Fruit fly (Drosophila melanogaster) whole organism, prepupa: ENCODE measurements around the gene csw.

Source experiments
- Blimp-1 ChIP-seq: fragments of 200-800 bp; sonication (Bioruptor generic); optimal IDR thresholded peaks from 3 replicates; lab custom pipeline; 2017; ENCODE audit warnings: missing biosample characterization, missing genetic modification characterization, mild to moderate bottlenecking, moderate library complexity, missing genetic modification reagents
- CG10669 ChIP-seq: fragments of 200-800 bp; sonication (Bioruptor generic); optimal IDR thresholded peaks from 3 replicates; lab custom pipeline; 2018; ENCODE audit warnings: missing biosample characterization, mild to moderate bottlenecking, missing genetic modification characterization, moderate library complexity
- CG11294 ChIP-seq: fragments of 200-800 bp; sonication (Bioruptor generic); IDR thresholded peaks from 2 replicates; pipeline ENCODE4 v1.3.6; 2022; ENCODE audit warnings: missing biosample characterization, missing genetic modification characterization
- CG11762 ChIP-seq: fragments of 200-800 bp; sonication (Bioruptor generic); optimal IDR thresholded peaks from 3 replicates; lab custom pipeline; 2016; ENCODE audit warnings: missing biosample characterization, missing genetic modification characterization; ENCODE audit not compliant: insufficient read depth
- CG11902 ChIP-seq: fragments of 200-800 bp; sonication (Bioruptor generic); optimal IDR thresholded peaks from 3 replicates; lab custom pipeline; 2016; ENCODE audit warnings: missing biosample characterization, missing genetic modification characterization
- CG15336 ChIP-seq: fragments of 200-800 bp; sonication (Bioruptor generic); IDR thresholded peaks from 2 replicates; pipeline ENCODE4 v1.3.6; 2022; ENCODE audit warnings: missing biosample characterization, missing genetic modification characterization
- CG1621 ChIP-seq: fragments of 200-800 bp; sonication (Bioruptor generic); optimal IDR thresholded peaks from 3 replicates; lab custom pipeline; 2018; ENCODE audit warnings: missing biosample characterization, mild to moderate bottlenecking, missing genetic modification characterization
- CG3032 ChIP-seq: fragments of 200-800 bp; optimal IDR thresholded peaks from 2 replicates; lab custom pipeline; 2019; ENCODE audit warnings: missing biosample characterization, mild to moderate bottlenecking, missing genetic modification characterization, moderate library complexity
- CG31627 ChIP-seq: fragments of 200-800 bp; sonication (Bioruptor generic); optimal IDR thresholded peaks from 3 replicates; lab custom pipeline; 2016; ENCODE audit warnings: missing biosample characterization, missing genetic modification characterization
- CG32006 ChIP-seq: fragments of 200-800 bp; sonication (Bioruptor generic); optimal IDR thresholded peaks from 3 replicates; lab custom pipeline; 2017; ENCODE audit warnings: missing biosample characterization, mild to moderate bottlenecking, missing genetic modification characterization
- CG34406 ChIP-seq: fragments of 200-800 bp; sonication (Bioruptor generic); optimal IDR thresholded peaks from 3 replicates; lab custom pipeline; 2016; ENCODE audit warnings: missing biosample characterization, missing genetic modification characterization
- CG3919 ChIP-seq: fragments of 200-800 bp; sonication (Bioruptor generic); optimal IDR thresholded peaks from 3 replicates; lab custom pipeline; 2016; ENCODE audit warnings: missing biosample characterization, missing genetic modification characterization
- CG4318 ChIP-seq: fragments of 200-800 bp; sonication (Bioruptor generic); optimal IDR thresholded peaks from 3 replicates; lab custom pipeline; 2017; ENCODE audit warnings: missing biosample characterization, mild to moderate bottlenecking, missing genetic modification characterization
- CG6792 ChIP-seq: fragments of 200-800 bp; sonication (Bioruptor generic); optimal IDR thresholded peaks from 3 replicates; lab custom pipeline; 2016; ENCODE audit warnings: missing biosample characterization, missing genetic modification characterization
- CG6808 ChIP-seq: fragments of 200-800 bp; sonication (Bioruptor generic); optimal IDR thresholded peaks from 3 replicates; lab custom pipeline; 2017; ENCODE audit warnings: missing biosample characterization, missing genetic modification characterization, mild to moderate bottlenecking, moderate library complexity, missing genetic modification reagents
- CG6854 ChIP-seq: fragments of 200-800 bp; sonication (Bioruptor generic); optimal IDR thresholded peaks from 2 replicates; lab custom pipeline; 2017; ENCODE audit warnings: missing biosample characterization, mild to moderate bottlenecking, missing genetic modification characterization
- CG7368 ChIP-seq: fragments of 200-800 bp; sonication (Bioruptor generic); optimal IDR thresholded peaks from 3 replicates; lab custom pipeline; 2016; ENCODE audit warnings: missing biosample characterization, missing genetic modification characterization
- CG8119 ChIP-seq: fragments of 200-800 bp; sonication (Bioruptor generic); IDR thresholded peaks from 3 replicates; pipeline ENCODE4 v1.3.6; 2022; ENCODE audit warnings: missing biosample characterization, missing genetic modification characterization
- CG8319 ChIP-seq: fragments of 200-800 bp; sonication (Bioruptor generic); optimal IDR thresholded peaks from 3 replicates; lab custom pipeline; 2016; ENCODE audit warnings: missing biosample characterization, missing genetic modification characterization
- CG9139 ChIP-seq: fragments of 200-800 bp; sonication (Bioruptor generic); optimal IDR thresholded peaks from 3 replicates; lab custom pipeline; 2017; ENCODE audit warnings: missing biosample characterization, mild to moderate bottlenecking, missing genetic modification characterization
- Eip75B ChIP-seq: fragments of 200-800 bp; sonication (Bioruptor generic); optimal IDR thresholded peaks from 3 replicates; lab custom pipeline; 2016; ENCODE audit warnings: missing biosample characterization, missing genetic modification characterization
- Eip78C ChIP-seq: fragments of 200-800 bp; sonication (Bioruptor generic); peaks from one replicate; lab custom pipeline; 2016; ENCODE audit warnings: missing biosample characterization, missing genetic modification characterization
- Ets21C ChIP-seq: fragments of 200-800 bp; sonication (Bioruptor generic); optimal IDR thresholded peaks from 3 replicates; lab custom pipeline; 2016; ENCODE audit warnings: missing biosample characterization, missing genetic modification characterization
- Hr38 ChIP-seq: sonication (Bioruptor generic); optimal IDR thresholded peaks from 2 replicates; lab custom pipeline; 2016; ENCODE audit warnings: missing biosample characterization, missing genetic modification characterization
- Hr39 ChIP-seq: fragments of 200-800 bp; sonication (Bioruptor generic); optimal IDR thresholded peaks from 2 replicates; lab custom pipeline; 2016; ENCODE audit warnings: missing biosample characterization, missing genetic modification characterization
- Hr4 ChIP-seq: fragments of 200-800 bp; sonication (Bioruptor generic); optimal IDR thresholded peaks from 3 replicates; lab custom pipeline; 2016; ENCODE audit warnings: missing biosample characterization, missing genetic modification characterization
- Met ChIP-seq: fragments of 200-800 bp; sonication (Bioruptor generic); optimal IDR thresholded peaks from 3 replicates; lab custom pipeline; 2016; ENCODE audit warnings: missing biosample characterization, missing genetic modification characterization
- OdsH ChIP-seq: fragments of 200-800 bp; sonication (Bioruptor generic); optimal IDR thresholded peaks from 3 replicates; lab custom pipeline; 2016; ENCODE audit warnings: missing biosample characterization, missing genetic modification characterization
- Smox ChIP-seq: fragments of 200-800 bp; sonication (Bioruptor generic); optimal IDR thresholded peaks from 3 replicates; lab custom pipeline; 2016; ENCODE audit warnings: missing biosample characterization, missing genetic modification characterization
- Sox102F ChIP-seq: fragments of 200-800 bp; sonication (Bioruptor generic); optimal IDR thresholded peaks from 2 replicates; lab custom pipeline; 2016; ENCODE audit warnings: missing biosample characterization, mild to moderate bottlenecking, missing genetic modification characterization
- Sox14 ChIP-seq: fragments of 200-800 bp; sonication (Bioruptor generic); optimal IDR thresholded peaks from 3 replicates; lab custom pipeline; 2016; ENCODE audit warnings: missing biosample characterization, missing genetic modification characterization
- acj6 ChIP-seq: fragments of 200-800 bp; sonication (Bioruptor generic); optimal IDR thresholded peaks from 3 replicates; lab custom pipeline; 2016; ENCODE audit warnings: missing biosample characterization, missing genetic modification characterization
- dac ChIP-seq: fragments of 200-800 bp; sonication (Bioruptor generic); optimal IDR thresholded peaks from 2 replicates; lab custom pipeline; 2017; ENCODE audit warnings: missing biosample characterization, mild to moderate bottlenecking, missing genetic modification characterization
- dsx ChIP-seq: fragments of 200-800 bp; optimal IDR thresholded peaks from 3 replicates; lab custom pipeline; 2019; ENCODE audit warnings: missing biosample characterization, mild to moderate bottlenecking, missing genetic modification characterization, moderate library complexity; ENCODE audit not compliant: poor library complexity, severe bottlenecking
- eg ChIP-seq: fragments of 200-800 bp; sonication (Bioruptor generic); IDR thresholded peaks from 3 replicates; pipeline ENCODE4 v1.3.6; 2022; ENCODE audit warnings: missing biosample characterization, missing genetic modification characterization
- esn ChIP-seq: fragments of 200-800 bp; sonication (Bioruptor generic); optimal IDR thresholded peaks from 2 replicates; lab custom pipeline; 2016; ENCODE audit warnings: missing biosample characterization, mild to moderate bottlenecking, missing genetic modification characterization, moderate library complexity
- fd85E ChIP-seq: fragments of 200-800 bp; sonication (Bioruptor generic); optimal IDR thresholded peaks from 3 replicates; lab custom pipeline; 2016; ENCODE audit warnings: missing biosample characterization, missing genetic modification characterization
- fkh ChIP-seq: fragments of 200-800 bp; sonication (Bioruptor generic); optimal IDR thresholded peaks from 3 replicates; lab custom pipeline; 2017; ENCODE audit warnings: missing biosample characterization, mild to moderate bottlenecking, missing genetic modification characterization, moderate library complexity
- lz ChIP-seq: fragments of 200-800 bp; sonication (Bioruptor generic); optimal IDR thresholded peaks from 3 replicates; lab custom pipeline; 2016; ENCODE audit warnings: missing biosample characterization, missing genetic modification characterization
- pdm3 ChIP-seq: fragments of 200-800 bp; sonication (Bioruptor generic); optimal IDR thresholded peaks from 3 replicates; lab custom pipeline; 2016; ENCODE audit warnings: missing biosample characterization, missing genetic modification characterization
- salr ChIP-seq, 2 experiments: fragments of 200-800 bp; sonication (Bioruptor generic); optimal IDR thresholded peaks; 3 replicates each; lab custom pipeline; 2016 to 2018; ENCODE audit warnings: missing biosample characterization in 2 of 2, missing genetic modification characterization in 2 of 2, mild to moderate bottlenecking in 1 of 2
- spab ChIP-seq: fragments of 200-800 bp; sonication (Bioruptor generic); optimal IDR thresholded peaks from 2 replicates; lab custom pipeline; 2017; ENCODE audit warnings: missing biosample characterization, mild to moderate bottlenecking, missing genetic modification characterization, missing genetic modification reagents
- ss ChIP-seq, 2 experiments: fragments of 200-800 bp; sonication (Bioruptor generic); optimal IDR thresholded peaks; 2 replicates in 1 of 2; 3 replicates in 1 of 2; lab custom pipeline; 2017 to 2018; ENCODE audit warnings: mild to moderate bottlenecking in 2 of 2, missing biosample characterization in 2 of 2, missing genetic modification characterization in 2 of 2, moderate library complexity in 1 of 2
- svp ChIP-seq: fragments of 200-800 bp; sonication (Bioruptor generic); peaks from one replicate; lab custom pipeline; 2016; ENCODE audit warnings: missing biosample characterization, missing genetic modification characterization
- topi ChIP-seq: fragments of 200-800 bp; sonication (Bioruptor generic); optimal IDR thresholded peaks from 3 replicates; lab custom pipeline; 2016; ENCODE audit warnings: missing biosample characterization, missing genetic modification characterization
- vri ChIP-seq: fragments of 200-800 bp; sonication (Bioruptor generic); optimal IDR thresholded peaks from 3 replicates; lab custom pipeline; 2016; ENCODE audit warnings: missing biosample characterization, mild to moderate bottlenecking, missing genetic modification characterization

csw gene

dm6 chrX:2094072-2094761 lies at the start of gene csw (continued):
- peak; percentile 28 for TF ChIP-seq lz (GFP tag; lab: Kevin White, UChicago)
- peak; percentile 88 for TF ChIP-seq spab (GFP tag; lab: Kevin White, UChicago)
- TF ChIP-seq CG6792 (GFP tag; lab: Kevin White, UChicago) = peak; percentile 43
- TF ChIP-seq Hr38 = no peak
- TF ChIP-seq CG6854 (GFP tag; lab: Kevin White, UChicago) = peak; percentile 87
- TF ChIP-seq CG3032 (tag; lab: Kevin White, UChicago) = peak; percentile 87
- no peak for TF ChIP-seq CG11294 (GFP tag; lab: Robert Waterston, UW)
- peak; percentile 40 for TF ChIP-seq Smox (GFP tag; lab: Kevin White, UChicago)
- TF ChIP-seq esn (GFP tag; lab: Kevin White, UChicago) = peak; percentile 30
- TF ChIP-seq, all 60 proteins: peak for 50

- TF ChIP-seq CG6792 (GFP tag; lab: Kevin White, UChicago) (no peak), esn (GFP tag; lab: Kevin White, UChicago) (no peak), Sox14 (no peak), dac (GFP tag; lab: Kevin White, UChicago) (no peak), CG34406 (no peak), acj6 (GFP tag; lab: Kevin White, UChicago) (no peak), Eip78C (GFP tag; lab: Kevin White, UChicago) (peak; percentile 33), CG31627 (no peak), lz (GFP tag; lab: Kevin White, UChicago) (no peak), Eip75B (no peak), svp (GFP tag; lab: Kevin White, UChicago) (peak; percentile 70), CG1621 (tag; lab: Kevin White, UChicago) (no peak), Hr39 (GFP tag; lab: Kevin White, UChicago) (no peak), pdm3 (GFP tag; lab: Kevin White, UChicago) (no peak), CG11902 (GFP tag; lab: Kevin White, UChicago) (no peak), Blimp-1 (GFP tag; lab: Kevin White, UChicago) (no peak), Met (GFP tag; lab: Kevin White, UChicago) (peak; percentile 31), CG8319 (GFP tag; lab: Kevin White, UChicago) (no peak), topi (GFP tag; lab: Kevin White, UChicago) (no peak), CG4318 (GFP tag; lab: Kevin White, UChicago) (no peak), CG3919 (GFP tag; lab: Kevin White, UChicago) (no peak), OdsH (no peak), Hr4 (GFP tag; lab: Kevin White, UChicago) (no peak), fkh (peak; percentile 51), Hr38 (no peak), Sox102F (GFP tag; lab: Kevin White, UChicago) (no peak), eg (no peak), dsx (GFP tag; lab: Kevin White, UChicago) (no peak), CG32006 (GFP tag; lab: Kevin White, UChicago) (no peak), CG7368 (GFP tag; lab: Kevin White, UChicago) (no peak), CG11762 (no peak), CG8119 (GFP tag; lab: Robert Waterston, UW) (no peak), salr (GFP tag; optimal IDR thresholded peaks at IDR 0.05; lab: Kevin White, UChicago) (no peak), CG6808 (no peak), CG15336 (GFP tag; lab: Robert Waterston, UW) (no peak), fd85E (GFP tag; lab: Kevin White, UChicago) (no peak), CG11294 (GFP tag; lab: Robert Waterston, UW) (no peak), ss (GFP tag; optimal IDR thresholded peaks at IDR 0.05; lab: Kevin White, UChicago) (no peak), Smox (GFP tag; lab: Kevin White, UChicago) (no peak), CG9139 (GFP tag; lab: Kevin White, UChicago) (no peak), CG10669 (GFP tag; lab: Kevin White, UChicago) (no peak), vri (GFP tag; lab: Kevin White, UChicago) (peak; percentile 87), Ets21C (GFP tag; lab: Kevin White, UChicago) (no peak)
Observed at dm6 chrX:2048778-2049686, 45.0 kb upstream of the csw start.
